Comparison of ENCODE assay signal across 1 fruit fly cellular context in genomic region chrX:3777236-3777635, dm6.
TF ChIP-seq lines count a peak whose summit lies in the region.

No protein-coding gene starts in this region.

TF ChIP-seq in whole organism, embryonic, 481 proteins besides CTCF, POLR2A, EP300 and RAD21 (continued from another document and continues in another):
- TF ChIP-seq wdn (GFP tag; IDR thresholded peaks at IDR 0.05; lab: Robert Waterston, UW) = no peak
- peak; percentile 20 for TF ChIP-seq grau (tag; optimal IDR thresholded peaks at IDR 0.05; lab: Kevin White, UChicago)
- TF ChIP-seq toy (GFP tag; IDR thresholded peaks at IDR 0.05; lab: Robert Waterston, UW) = no peak
- TF ChIP-seq Oaz (GFP tag; IDR thresholded peaks at IDR 0.05; lab: Robert Waterston, UW) = no peak
- peak; percentile 52 for TF ChIP-seq slp2 (GFP tag; optimal IDR thresholded peaks at IDR 0.05; lab: Kevin White, UChicago)
- TF ChIP-seq Fer2 (tag; optimal IDR thresholded peaks at IDR 0.05; lab: Kevin White, UChicago) = no peak
- peak; percentile 16 for TF ChIP-seq disco-r (GFP tag; optimal IDR thresholded peaks at IDR 0.05; lab: Kevin White, UChicago)
- TF ChIP-seq CG2199 (GFP tag; IDR thresholded peaks at IDR 0.05; lab: Robert Waterston, UW) = peak; percentile 55; the same call in 2 of the 3 replicates
- TF ChIP-seq CG6765 (GFP tag; optimal IDR thresholded peaks at IDR 0.05; lab: Kevin White, UChicago) = no peak
- no peak for TF ChIP-seq CG6791 (GFP tag; IDR thresholded peaks at IDR 0.05; lab: Robert Waterston, UW; ENCODE audit: partially characterized antibody)
- peak; percentile 65 for TF ChIP-seq CG12219 (GFP tag; optimal IDR thresholded peaks at IDR 0.05; lab: Kevin White, UChicago)
- TF ChIP-seq slou (GFP tag; optimal IDR thresholded peaks at IDR 0.05; lab: Kevin White, UChicago) = no peak
- TF ChIP-seq HLH3B (GFP tag; IDR thresholded peaks at IDR 0.05; lab: Robert Waterston, UW) = peak; percentile 52; the same call in 1 of the 2 replicates
- TF ChIP-seq Bgb (GFP tag; IDR thresholded peaks at IDR 0.05; lab: Robert Waterston, UW; ENCODE audit: partially characterized antibody) = peak; percentile 32; the same call in 1 of the 2 replicates
- TF ChIP-seq Adf1 (GFP tag; IDR thresholded peaks at IDR 0.05; lab: Robert Waterston, UW) = peak; percentile 98
- no peak for TF ChIP-seq CG3838 (GFP tag; optimal IDR thresholded peaks at IDR 0.05; lab: Kevin White, UChicago)
- TF ChIP-seq sug (tag; optimal IDR thresholded peaks at IDR 0.05; lab: Kevin White, UChicago) = peak; percentile 46
- TF ChIP-seq sim (GFP tag; IDR thresholded peaks at IDR 0.05; lab: Robert Waterston, UW) = no peak
- no peak for TF ChIP-seq emc (GFP tag; optimal IDR thresholded peaks at IDR 0.05; lab: Kevin White, UChicago)
- peak; percentile 30 for TF ChIP-seq grn (GFP tag; optimal IDR thresholded peaks at IDR 0.05; lab: Kevin White, UChicago)
- TF ChIP-seq sr (GFP tag; IDR thresholded peaks at IDR 0.05; lab: Robert Waterston, UW) = 0 out of 3 replicates have a peak, but pooled peaks have one; percentile 17
- TF ChIP-seq nom (GFP tag; optimal IDR thresholded peaks at IDR 0.05; lab: Kevin White, UChicago) = peak; percentile 87
- peak; percentile 80 for TF ChIP-seq CG10543 (GFP tag; optimal IDR thresholded peaks at IDR 0.05; lab: Kevin White, UChicago)
- peak; percentile 12 for TF ChIP-seq exex (tag; optimal IDR thresholded peaks at IDR 0.05; lab: Kevin White, UChicago)
- peak; percentile 84 for TF ChIP-seq CG34376 (GFP tag; optimal IDR thresholded peaks at IDR 0.05; lab: Kevin White, UChicago)
- no peak for TF ChIP-seq repo (GFP tag; optimal IDR thresholded peaks at IDR 0.05; lab: Kevin White, UChicago)
- peak; percentile 42 for TF ChIP-seq ash1 (GFP tag; optimal IDR thresholded peaks at IDR 0.05; lab: Kevin White, UChicago)
- peak; percentile 76 for TF ChIP-seq Hmr (GFP tag; optimal IDR thresholded peaks at IDR 0.05; lab: Kevin White, UChicago)
- peak; percentile 83 for TF ChIP-seq Fer1 (GFP tag; optimal IDR thresholded peaks at IDR 0.05; lab: Kevin White, UChicago)
- TF ChIP-seq Mad (GFP tag; optimal IDR thresholded peaks at IDR 0.05; lab: Kevin White, UChicago) = peak; percentile 46
- TF ChIP-seq ap (GFP tag; IDR thresholded peaks at IDR 0.05; lab: Robert Waterston, UW) = no peak
- TF ChIP-seq crp (GFP tag; optimal IDR thresholded peaks at IDR 0.05; lab: Kevin White, UChicago) = peak in 1 of 2 experiments; percentile 55
- TF ChIP-seq CG13123 (GFP tag; optimal IDR thresholded peaks at IDR 0.05; lab: Kevin White, UChicago) = no peak
- TF ChIP-seq HmgZ (tag; optimal IDR thresholded peaks at IDR 0.05; lab: Kevin White, UChicago) = peak; percentile 81
- TF ChIP-seq Lim3 (GFP tag; IDR thresholded peaks at IDR 0.05; lab: Robert Waterston, UW) = no peak
- no peak for TF ChIP-seq sc (optimal IDR thresholded peaks at IDR 0.05; lab: Kevin White, UChicago)
- peak; percentile 52 for TF ChIP-seq sc (GFP tag; optimal IDR thresholded peaks at IDR 0.05; lab: Kevin White, UChicago)
- TF ChIP-seq schlank (tag; optimal IDR thresholded peaks at IDR 0.05; lab: Kevin White, UChicago) = peak; percentile 51
- TF ChIP-seq CG1602 (GFP tag; optimal IDR thresholded peaks at IDR 0.05; lab: Kevin White, UChicago) = no peak
- no peak for TF ChIP-seq zfh1 (GFP tag; IDR thresholded peaks at IDR 0.05; lab: Robert Waterston, UW)
- no peak for TF ChIP-seq sisA (GFP tag; IDR thresholded peaks at IDR 0.05; lab: Robert Waterston, UW)
- peak; percentile 31; the same call in 1 of the 2 replicates for TF ChIP-seq ato (GFP tag; IDR thresholded peaks at IDR 0.05; lab: Robert Waterston, UW; ENCODE audit: partially characterized antibody)
- TF ChIP-seq CG12391 (tag; optimal IDR thresholded peaks at IDR 0.05; lab: Kevin White, UChicago) = no peak
- TF ChIP-seq CG2712 (tag; optimal IDR thresholded peaks at IDR 0.05; lab: Kevin White, UChicago) = peak; percentile 20
- TF ChIP-seq CG17359 (tag; optimal IDR thresholded peaks at IDR 0.05; lab: Kevin White, UChicago) = peak; percentile 44
- TF ChIP-seq chinmo (GFP tag; IDR thresholded peaks at IDR 0.05; lab: Robert Waterston, UW; ENCODE audit: partially characterized antibody) = peak; percentile 98
- TF ChIP-seq trem (tag; optimal IDR thresholded peaks at IDR 0.05; lab: Kevin White, UChicago) = peak; percentile 28
- peak; percentile 76; the same call in 2 of the 3 replicates for TF ChIP-seq so (GFP tag; IDR thresholded peaks at IDR 0.05; lab: Robert Waterston, UW)
- no peak for TF ChIP-seq danr (GFP tag; IDR thresholded peaks at IDR 0.05; lab: Robert Waterston, UW)
- peak; percentile 43 for TF ChIP-seq her (GFP tag; optimal IDR thresholded peaks at IDR 0.05; lab: Kevin White, UChicago)
- peak; percentile 64 for TF ChIP-seq CG3163 (GFP tag; optimal IDR thresholded peaks at IDR 0.05; lab: Kevin White, UChicago)
- TF ChIP-seq Hr78 (GFP tag; optimal IDR thresholded peaks at IDR 0.05; lab: Kevin White, UChicago) = no peak
- peak; percentile 75 for TF ChIP-seq HHEX (GFP tag; optimal IDR thresholded peaks at IDR 0.05; lab: Kevin White, UChicago)
- TF ChIP-seq Doc3 (GFP tag; IDR thresholded peaks at IDR 0.05; lab: Robert Waterston, UW; ENCODE audit: partially characterized antibody) = no peak
- TF ChIP-seq mam (GFP tag; optimal IDR thresholded peaks at IDR 0.05; lab: Kevin White, UChicago) = peak; percentile 23
- TF ChIP-seq Ssrp (tag; optimal IDR thresholded peaks at IDR 0.05; lab: Kevin White, UChicago) = no peak
- no peak for TF ChIP-seq tgo (GFP tag; IDR thresholded peaks at IDR 0.05; lab: Robert Waterston, UW)
- no peak for TF ChIP-seq TFAM (GFP tag; optimal IDR thresholded peaks at IDR 0.05; lab: Kevin White, UChicago)
- TF ChIP-seq gcm (GFP tag; optimal IDR thresholded peaks at IDR 0.05; lab: Kevin White, UChicago) = peak; percentile 59
- TF ChIP-seq GATAe (GFP tag; conservative IDR thresholded peaks at IDR 0.05; lab: Robert Waterston, UW) = no peak
- TF ChIP-seq CG10321 (GFP tag; IDR thresholded peaks at IDR 0.05; lab: Robert Waterston, UW) = peak; percentile 57; the same call in 1 of the 2 replicates
- peak; percentile 53 for TF ChIP-seq CG13624 (GFP tag; optimal IDR thresholded peaks at IDR 0.05; lab: Kevin White, UChicago)
- TF ChIP-seq mld (GFP tag; IDR thresholded peaks at IDR 0.05; lab: Robert Waterston, UW; ENCODE audit: partially characterized antibody) = no peak
- TF ChIP-seq cad (GFP tag; optimal IDR thresholded peaks at IDR 0.05; lab: Kevin White, UChicago) = peak; percentile 11
- TF ChIP-seq gt (GFP tag; IDR thresholded peaks at IDR 0.05; lab: Robert Waterston, UW) = no peak
- peak; percentile 39 for TF ChIP-seq tap (tag; optimal IDR thresholded peaks at IDR 0.05; lab: Kevin White, UChicago)
- TF ChIP-seq CG33557 (GFP tag; optimal IDR thresholded peaks at IDR 0.05; lab: Kevin White, UChicago) = peak; percentile 70
- TF ChIP-seq ems (GFP tag; optimal IDR thresholded peaks at IDR 0.05; lab: Kevin White, UChicago) = no peak
- TF ChIP-seq CG1024 (GFP tag; IDR thresholded peaks at IDR 0.05; lab: Robert Waterston, UW) = no peak
- TF ChIP-seq insv (GFP tag; optimal IDR thresholded peaks at IDR 0.05; lab: Kevin White, UChicago) = peak in 1 of 2 experiments; percentile 67
- peak; percentile 73 for TF ChIP-seq CG10209 (GFP tag; optimal IDR thresholded peaks at IDR 0.05; lab: Kevin White, UChicago)
- no peak for TF ChIP-seq CG12236 (GFP tag; optimal IDR thresholded peaks at IDR 0.05; lab: Kevin White, UChicago)
- peak; percentile 92 for TF ChIP-seq mirr (GFP tag; optimal IDR thresholded peaks at IDR 0.05; lab: Kevin White, UChicago)
- TF ChIP-seq CG3407 (GFP tag; optimal IDR thresholded peaks at IDR 0.05; lab: Kevin White, UChicago) = peak; percentile 76
- TF ChIP-seq Ravus (GFP tag; IDR thresholded peaks at IDR 0.05; lab: Robert Waterston, UW) = no peak
- peak; percentile 33 for TF ChIP-seq CG8089 (GFP tag; optimal IDR thresholded peaks at IDR 0.05; lab: Kevin White, UChicago)
- TF ChIP-seq CG11723 (GFP tag; optimal IDR thresholded peaks at IDR 0.05; lab: Kevin White, UChicago) = peak; percentile 55
- no peak for TF ChIP-seq luna (GFP tag; optimal IDR thresholded peaks at IDR 0.05; lab: Kevin White, UChicago)
- peak; percentile 37 for TF ChIP-seq CG9609 (GFP tag; optimal IDR thresholded peaks at IDR 0.05; lab: Kevin White, UChicago)
- no peak for TF ChIP-seq MBD-R2 (GFP tag; IDR thresholded peaks at IDR 0.05; lab: Robert Waterston, UW)
- TF ChIP-seq kay (GFP tag; optimal IDR thresholded peaks at IDR 0.05; lab: Kevin White, UChicago) = peak; percentile 22
- no peak for TF ChIP-seq slbo (GFP tag; IDR thresholded peaks at IDR 0.05; lab: Robert Waterston, UW)
- TF ChIP-seq CG17568 (GFP tag; optimal IDR thresholded peaks at IDR 0.05; lab: Kevin White, UChicago) = peak; percentile 58
- no peak for TF ChIP-seq CG16813 (GFP tag; IDR thresholded peaks at IDR 0.05; lab: Robert Waterston, UW; ENCODE audit: partially characterized antibody)
- TF ChIP-seq CG31365 (tag; optimal IDR thresholded peaks at IDR 0.05; lab: Kevin White, UChicago) = peak; percentile 66
- no peak for TF ChIP-seq pnt (GFP tag; optimal IDR thresholded peaks at IDR 0.05; lab: Kevin White, UChicago)
- no peak for TF ChIP-seq Ada2b (GFP tag; IDR thresholded peaks at IDR 0.05; lab: Robert Waterston, UW)
- no peak for TF ChIP-seq CG3847 (GFP tag; IDR thresholded peaks at IDR 0.05; lab: Robert Waterston, UW)
- peak; percentile 49; the same call in 1 of the 3 replicates for TF ChIP-seq Dbx (GFP tag; IDR thresholded peaks at IDR 0.05; lab: Robert Waterston, UW)
- peak; percentile 76; the same call in 1 of the 2 replicates for TF ChIP-seq rib (GFP tag; IDR thresholded peaks at IDR 0.05; lab: Robert Waterston, UW)
- TF ChIP-seq row (GFP tag; IDR thresholded peaks at IDR 0.05; lab: Robert Waterston, UW) = no peak; the same call in 2 of the 3 replicates
- no peak for TF ChIP-seq CG16779 (GFP tag; IDR thresholded peaks at IDR 0.05; lab: Robert Waterston, UW)
- peak; percentile 29 for TF ChIP-seq CG17328 (GFP tag; IDR thresholded peaks at IDR 0.05; lab: Robert Waterston, UW)
- TF ChIP-seq stwl (tag; optimal IDR thresholded peaks at IDR 0.05; lab: Kevin White, UChicago) = no peak
- no peak for TF ChIP-seq CG9437 (GFP tag; optimal IDR thresholded peaks at IDR 0.05; lab: Kevin White, UChicago)
- TF ChIP-seq Taf1 (GFP tag; IDR thresholded peaks at IDR 0.05; lab: Robert Waterston, UW) = no peak
- TF ChIP-seq Pdp1 (GFP tag; optimal IDR thresholded peaks at IDR 0.05; lab: Kevin White, UChicago) = peak in 1 of 2 experiments; percentile 35
- no peak for TF ChIP-seq D19B (GFP tag; optimal IDR thresholded peaks at IDR 0.05; lab: Kevin White, UChicago)
- peak; percentile 14 for TF ChIP-seq lilli (GFP tag; optimal IDR thresholded peaks at IDR 0.05; lab: Kevin White, UChicago)
- TF ChIP-seq klu (GFP tag; IDR thresholded peaks at IDR 0.05; lab: Robert Waterston, UW) = no peak
- peak; percentile 31 for TF ChIP-seq pho (GFP tag; optimal IDR thresholded peaks at IDR 0.05; lab: Kevin White, UChicago)
- no peak for TF ChIP-seq Doc2 (GFP tag; IDR thresholded peaks at IDR 0.05; lab: Robert Waterston, UW)
- no peak for TF ChIP-seq Oli (tag; optimal IDR thresholded peaks at IDR 0.05; lab: Kevin White, UChicago)
- no peak for TF ChIP-seq Dref (GFP tag; IDR thresholded peaks at IDR 0.05; lab: Robert Waterston, UW)
- TF ChIP-seq CG14860 (GFP tag; IDR thresholded peaks at IDR 0.05; lab: Robert Waterston, UW; ENCODE audit: partially characterized antibody) = no peak
- TF ChIP-seq CG11504 (tag; optimal IDR thresholded peaks at IDR 0.05; lab: Kevin White, UChicago) = peak; percentile 28
- TF ChIP-seq phol (tag; optimal IDR thresholded peaks at IDR 0.05; lab: Kevin White, UChicago) = no peak
- no peak for TF ChIP-seq Dip3 (GFP tag; optimal IDR thresholded peaks at IDR 0.05; lab: Kevin White, UChicago)
- no peak for TF ChIP-seq Mrtf (GFP tag; IDR thresholded peaks at IDR 0.05; lab: Robert Waterston, UW)
- no peak for TF ChIP-seq CG15073 (GFP tag; optimal IDR thresholded peaks at IDR 0.05; lab: Kevin White, UChicago)
- TF ChIP-seq dimm (GFP tag; IDR thresholded peaks at IDR 0.05; lab: Robert Waterston, UW) = no peak
- TF ChIP-seq ATbp (GFP tag; optimal IDR thresholded peaks at IDR 0.05; lab: Kevin White, UChicago) = peak; percentile 89
- peak; percentile 33 for TF ChIP-seq Nf-YC (tag; optimal IDR thresholded peaks at IDR 0.05; lab: Kevin White, UChicago)
- no peak for TF ChIP-seq tx (GFP tag; optimal IDR thresholded peaks at IDR 0.05; lab: Kevin White, UChicago)
- no peak for TF ChIP-seq corto (GFP tag; optimal IDR thresholded peaks at IDR 0.05; lab: Kevin White, UChicago)
- TF ChIP-seq CG12299 (tag; optimal IDR thresholded peaks at IDR 0.05; lab: Kevin White, UChicago) = peak; percentile 50
- no peak for TF ChIP-seq dan (GFP tag; IDR thresholded peaks at IDR 0.05; lab: Robert Waterston, UW)
- no peak for TF ChIP-seq CG3995 (GFP tag; optimal IDR thresholded peaks at IDR 0.05; lab: Kevin White, UChicago)
- TF ChIP-seq hbn (GFP tag; IDR thresholded peaks at IDR 0.05; lab: Robert Waterston, UW; ENCODE audit: partially characterized antibody) = no peak
- TF ChIP-seq Dfd (GFP tag; optimal IDR thresholded peaks at IDR 0.05; lab: Kevin White, UChicago) = no peak
- peak; percentile 28 for TF ChIP-seq CG7556 (GFP tag; optimal IDR thresholded peaks at IDR 0.05; lab: Kevin White, UChicago)
- TF ChIP-seq pb (GFP tag; optimal IDR thresholded peaks at IDR 0.05; lab: Kevin White, UChicago) = peak; percentile 35
- no peak for TF ChIP-seq CG3726 (GFP tag; IDR thresholded peaks at IDR 0.05; lab: Robert Waterston, UW)
- TF ChIP-seq CG2678 (tag; optimal IDR thresholded peaks at IDR 0.05; lab: Kevin White, UChicago) = peak; percentile 53
- peak; percentile 33 for TF ChIP-seq YL-1 (GFP tag; optimal IDR thresholded peaks at IDR 0.05; lab: Kevin White, UChicago)
- no peak for TF ChIP-seq ttk (GFP tag; IDR thresholded peaks at IDR 0.05; lab: Robert Waterston, UW)
- no peak for TF ChIP-seq unc-4 (GFP tag; IDR thresholded peaks at IDR 0.05; lab: Robert Waterston, UW; ENCODE audit: partially characterized antibody)
- peak; percentile 76 for TF ChIP-seq CG13296 (GFP tag; optimal IDR thresholded peaks at IDR 0.05; lab: Kevin White, UChicago)
- no peak for TF ChIP-seq C15 (GFP tag; IDR thresholded peaks at IDR 0.05; lab: Robert Waterston, UW)
- peak; percentile 77 to 88 for TF ChIP-seq Trl (optimal IDR thresholded peaks at IDR 0.05; lab: Kevin White, UChicago)
- TF ChIP-seq Trl (GFP tag; optimal IDR thresholded peaks at IDR 0.05; lab: Kevin White, UChicago) = peak; percentile 73
- no peak for TF ChIP-seq hth (optimal IDR thresholded peaks at IDR 0.05; lab: Kevin White, UChicago)
- peak; percentile 84 for TF ChIP-seq wek (GFP tag; optimal IDR thresholded peaks at IDR 0.05; lab: Kevin White, UChicago)
- TF ChIP-seq Tbp (GFP tag; optimal IDR thresholded peaks at IDR 0.05; lab: Kevin White, UChicago) = no peak
